Fruit fly (Drosophila melanogaster) whole organism, wandering third instar larva: ENCODE data around the gene Gr94a.

Experiments used
- Abd-B ChIP-seq: fragments of >200 bp; optimal IDR thresholded peaks from 2 replicates; lab custom pipeline; 2017; ENCODE audit warnings: missing biosample characterization, missing genetic modification characterization
- CG9705 ChIP-seq: fragments of 200-800 bp; sonication (Bioruptor generic); optimal IDR thresholded peaks from 2 replicates; lab custom pipeline; 2018; ENCODE audit warnings: missing biosample characterization, mild to moderate bottlenecking, missing genetic modification characterization
- Dfd ChIP-seq: fragments of >200 bp; optimal IDR thresholded peaks from 2 replicates; lab custom pipeline; 2017; ENCODE audit warnings: missing biosample characterization, missing genetic modification characterization
- HLH106 ChIP-seq: fragments of 200-800 bp; optimal IDR thresholded peaks from 3 replicates; lab custom pipeline; 2019; ENCODE audit warnings: missing biosample characterization, mild to moderate bottlenecking, missing genetic modification characterization, moderate library complexity
- Hnf4 ChIP-seq: fragments of 200-800 bp; sonication (Bioruptor generic); optimal IDR thresholded peaks from 2 replicates; lab custom pipeline; 2016; ENCODE audit warnings: missing biosample characterization, mild to moderate bottlenecking, missing genetic modification characterization
- Hr78 ChIP-seq: fragments of >200 bp; optimal IDR thresholded peaks from 2 replicates; lab custom pipeline; 2017; ENCODE audit warnings: missing biosample characterization, missing genetic modification characterization
- Hr83 ChIP-seq: fragments of 200-300 bp; sonication (Bioruptor generic); optimal IDR thresholded peaks from 2 replicates; lab custom pipeline; 2016; ENCODE audit warnings: missing biosample characterization, mild to moderate bottlenecking, missing genetic modification characterization, moderate library complexity; ENCODE audit not compliant: poor library complexity, severe bottlenecking
- Myc ChIP-seq: fragments of >200 bp; optimal IDR thresholded peaks from 2 replicates; lab custom pipeline; 2017
- Rel ChIP-seq, 2 experiments: fragments of 200-800 bp; sonication (Bioruptor generic) in 1 of 2; optimal IDR thresholded peaks; 2 replicates in 1 of 2; 3 replicates in 1 of 2; lab custom pipeline; 2016 to 2019; ENCODE audit warnings: mild to moderate bottlenecking in 2 of 2, missing biosample characterization in 2 of 2, missing genetic modification characterization in 2 of 2, moderate library complexity in 1 of 2
- Vsx2 ChIP-seq: fragments of 200-300, 225-300 bp; sonication (Bioruptor generic); optimal IDR thresholded peaks from 2 replicates; lab custom pipeline; 2018; ENCODE audit warnings: missing biosample characterization, missing genetic modification characterization; ENCODE audit not compliant: partially characterized antibody
- brk ChIP-seq: fragments of 200-800 bp; sonication (Bioruptor generic); optimal IDR thresholded peaks from 2 replicates; lab custom pipeline; 2016; ENCODE audit warnings: missing biosample characterization, mild to moderate bottlenecking, missing genetic modification characterization
- dsf ChIP-seq: sonication (Bioruptor generic); optimal IDR thresholded peaks from 2 replicates; lab custom pipeline; 2016; ENCODE audit warnings: missing biosample characterization, missing genetic modification characterization, borderline replicate concordance
- fru ChIP-seq: fragments of 200-800 bp; sonication (Bioruptor generic); optimal IDR thresholded peaks from 3 replicates; lab custom pipeline; 2016; ENCODE audit warnings: missing biosample characterization, mild to moderate bottlenecking, missing genetic modification characterization
- jim ChIP-seq: fragments of 175-275, 200-325 bp; sonication (Bioruptor generic); optimal IDR thresholded peaks from 2 replicates; lab custom pipeline; 2016; ENCODE audit warnings: missing biosample characterization, mild to moderate bottlenecking, missing genetic modification characterization
- pan ChIP-seq: fragments of >200 bp; optimal IDR thresholded peaks from 2 replicates; lab custom pipeline; 2017

The Gr94a gene

DNA sequence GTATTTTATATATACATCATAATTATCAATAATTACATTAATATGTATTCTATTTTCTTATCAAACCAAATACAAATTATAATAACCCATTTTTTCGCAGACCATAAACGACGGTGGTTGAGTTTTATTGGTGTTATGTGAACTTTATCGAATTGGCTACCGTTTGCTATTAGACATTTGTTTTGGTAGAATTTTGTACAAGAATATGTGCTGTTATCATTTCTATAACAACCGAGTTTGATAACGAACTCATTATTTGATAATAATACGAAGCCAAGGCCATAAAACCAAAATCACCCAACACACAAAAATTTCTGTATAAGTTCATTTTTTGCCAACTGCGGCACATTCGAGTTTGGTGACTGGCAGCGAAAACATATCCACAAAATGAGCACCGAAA lies 43.9 kb downstream of the Gr94a start, which contains the start of gene CG17109:
Gene CG17109 (plus strand): TSS at position 345 of the 400 bp plus-strand sequence.
- TF ChIP-seq Hr78 (GFP tag; lab: Kevin White, UChicago): no peak
- no peak for TF ChIP-seq Myc
- TF ChIP-seq dsf (GFP tag; lab: Kevin White, UChicago): no peak

DNA sequence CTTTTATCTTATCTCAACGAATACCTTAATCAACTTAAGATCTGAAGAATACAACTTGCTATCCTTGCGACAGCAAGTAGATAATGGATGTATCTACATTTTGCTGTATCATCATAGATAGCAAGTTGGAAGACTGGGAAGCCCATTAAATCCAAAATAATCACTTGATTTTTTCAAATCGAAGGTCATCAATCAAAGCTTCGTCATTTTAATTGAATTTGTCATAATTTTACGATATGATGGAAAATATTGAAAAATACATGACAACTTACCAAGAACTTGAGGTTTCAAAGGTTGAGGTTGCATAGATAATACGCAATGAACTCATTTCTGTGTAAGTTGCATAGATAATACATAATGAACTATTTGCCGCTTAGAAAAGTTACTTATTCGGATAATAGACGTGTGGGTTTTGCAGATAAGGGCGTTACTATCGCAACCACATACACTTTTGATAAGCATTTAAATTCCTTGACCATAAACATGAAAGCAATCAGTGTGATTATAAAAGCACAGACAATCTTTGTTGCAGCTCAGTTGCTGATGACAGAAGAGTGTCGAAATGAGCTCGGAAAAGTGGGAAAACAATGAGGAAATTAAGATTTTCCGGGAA lies 45.8 kb downstream of the Gr94a start, which contains the start of gene CG6733:
Gene CG6733 (plus strand): TSS at position 532 of the 613 bp plus-strand sequence.
- no peak for TF ChIP-seq Hr78 (GFP tag; lab: Kevin White, UChicago)
- TF ChIP-seq Rel (GFP tag; optimal IDR thresholded peaks at IDR 0.05; lab: Kevin White, UChicago): no peak
- TF ChIP-seq Rel (tag; optimal IDR thresholded peaks at IDR 0.05; lab: Kevin White, UChicago): peak; percentile 26

DNA sequence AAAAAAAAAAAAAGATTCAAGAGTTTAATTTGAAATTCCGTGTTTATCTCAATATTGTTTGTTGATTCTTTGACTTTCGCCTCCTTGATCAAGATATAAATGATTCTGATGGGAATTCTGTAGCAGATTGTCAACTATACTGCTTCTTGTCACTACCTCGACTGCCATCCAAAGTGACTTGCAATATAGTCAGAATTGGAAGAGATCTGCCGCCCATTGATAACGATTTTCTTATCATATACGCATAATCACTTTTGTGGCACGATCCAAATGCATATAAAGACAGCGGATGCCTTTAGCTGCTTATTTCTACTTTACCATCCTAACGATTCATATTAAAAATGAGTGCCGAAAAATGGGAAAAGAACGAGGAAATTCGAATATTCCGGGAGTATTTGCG lies 47.7 kb downstream of the Gr94a start, which contains the start of gene CG6738:
Gene CG6738 (plus strand): TSS at position 301 of the 400 bp plus-strand sequence.
- TF ChIP-seq Dfd (GFP tag; lab: Kevin White, UChicago) (no peak), Abd-B (GFP tag; lab: Kevin White, UChicago) (no peak), fru (GFP tag; lab: Kevin White, UChicago) (no peak), Myc (no peak), jim (GFP tag; lab: Kevin White, UChicago) (no peak), Hr83 (GFP tag; lab: Kevin White, UChicago) (no peak), HLH106 (tag; lab: Kevin White, UChicago) (no peak), pan (no peak), brk (GFP tag; lab: Kevin White, UChicago) (no peak), CG9705 (GFP tag; lab: Kevin White, UChicago) (no peak), Vsx2 (GFP tag; lab: Kevin White, UChicago) (no peak), Hnf4 (GFP tag; lab: Kevin White, UChicago) (no peak)
